Worm (Caenorhabditis elegans) whole organism, late embryonic: Measurements from ENCODE around the gene mecr-1.

Experiments
- C38D4.7 ChIP-seq: fragments of 200-800 bp; sonication (Bioruptor generic); optimal IDR thresholded peaks from 2 replicates; lab custom pipeline; 2018; ENCODE audit warnings: mild to moderate bottlenecking, missing genetic modification characterization, moderate library complexity, missing compliant biosample characterization
- F13H6.1 ChIP-seq: sonication (generic microtip); optimal IDR thresholded peaks from 2 replicates; lab custom pipeline; 2016; ENCODE audit warnings: missing genetic modification characterization, missing compliant biosample characterization
- K02D7.2 ChIP-seq: sonication (generic microtip); optimal IDR thresholded peaks from 2 replicates; lab custom pipeline; 2017; ENCODE audit warnings: mild to moderate bottlenecking, missing genetic modification characterization, missing compliant biosample characterization
- K09A11.1 ChIP-seq: sonication (generic microtip); optimal IDR thresholded peaks from 2 replicates; lab custom pipeline; 2017; ENCODE audit warnings: antibody characterized with exemption, mild to moderate bottlenecking, missing genetic modification characterization, missing compliant biosample characterization; ENCODE audit not compliant: insufficient read depth
- ahr-1 ChIP-seq: sonication (generic microtip); optimal IDR thresholded peaks from 2 replicates; lab custom pipeline; 2016; ENCODE audit warnings: missing genetic modification characterization, missing compliant biosample characterization
- ceh-18 ChIP-seq: sonication (generic microtip); optimal IDR thresholded peaks from 2 replicates; lab custom pipeline; 2016; ENCODE audit warnings: missing genetic modification characterization, missing compliant biosample characterization
- ceh-2 ChIP-seq: sonication (generic microtip); optimal IDR thresholded peaks from 2 replicates; lab custom pipeline; 2016; ENCODE audit warnings: missing genotype, missing genetic modification characterization, missing compliant biosample characterization
- ceh-22 ChIP-seq: sonication (generic microtip); optimal IDR thresholded peaks from 2 replicates; lab custom pipeline; 2017; ENCODE audit warnings: missing biosample characterization, missing genetic modification characterization
- ceh-24 ChIP-seq: sonication (generic microtip); optimal IDR thresholded peaks from 2 replicates; lab custom pipeline; 2016; ENCODE audit warnings: mild to moderate bottlenecking, missing genetic modification characterization, missing compliant biosample characterization
- ceh-31 ChIP-seq: sonication (generic microtip); optimal IDR thresholded peaks from 2 replicates; lab custom pipeline; 2016; ENCODE audit warnings: missing genetic modification characterization, missing compliant biosample characterization
- ceh-6 ChIP-seq: fragments of 200-800 bp; sonication (Bioruptor generic); optimal IDR thresholded peaks from 2 replicates; lab custom pipeline; 2018; ENCODE audit warnings: mild to moderate bottlenecking, missing genetic modification characterization, missing compliant biosample characterization
- ceh-9 ChIP-seq: sonication (generic microtip); optimal IDR thresholded peaks from 2 replicates; lab custom pipeline; 2016; ENCODE audit warnings: mild to moderate bottlenecking, missing genetic modification characterization, inconsistent platforms, missing compliant biosample characterization
- che-1 ChIP-seq: sonication (generic microtip); optimal IDR thresholded peaks from 2 replicates; lab custom pipeline; 2016; ENCODE audit warnings: mild to moderate bottlenecking, missing genetic modification characterization, missing compliant biosample characterization
- dmd-4 ChIP-seq: sonication (generic microtip); optimal IDR thresholded peaks from 2 replicates; lab custom pipeline; 2016; ENCODE audit warnings: borderline replicate concordance, missing genetic modification characterization, missing compliant biosample characterization
- dve-1 ChIP-seq: sonication (generic microtip); optimal IDR thresholded peaks from 2 replicates; lab custom pipeline; 2017; ENCODE audit warnings: antibody characterized with exemption, mild to moderate bottlenecking, missing genetic modification characterization, missing compliant biosample characterization
- ets-4 ChIP-seq: sonication (generic microtip); optimal IDR thresholded peaks from 2 replicates; lab custom pipeline; 2016; ENCODE audit warnings: missing genetic modification characterization, missing compliant biosample characterization
- eyg-1 ChIP-seq: sonication (generic microtip); optimal IDR thresholded peaks from 2 replicates; lab custom pipeline; 2016; ENCODE audit warnings: missing genotype, missing genetic modification characterization, missing compliant biosample characterization
- fkh-10 ChIP-seq: fragments of 150-350 bp; optimal IDR thresholded peaks from 2 replicates; lab custom pipeline; 2014; ENCODE audit warnings: missing biosample characterization, missing genetic modification reagents, missing genetic modification characterization
- lim-6 ChIP-seq: sonication (generic microtip); optimal IDR thresholded peaks from 2 replicates; lab custom pipeline; 2016; ENCODE audit warnings: missing genetic modification characterization, missing compliant biosample characterization
- madf-2 ChIP-seq: sonication (generic microtip); optimal IDR thresholded peaks from 2 replicates; lab custom pipeline; 2017; ENCODE audit warnings: missing genetic modification characterization, missing compliant biosample characterization
- mec-3 ChIP-seq: sonication (generic microtip); optimal IDR thresholded peaks from 2 replicates; lab custom pipeline; 2016; ENCODE audit warnings: borderline replicate concordance, missing genetic modification characterization, missing compliant biosample characterization
- npax-4 ChIP-seq: sonication (generic microtip); optimal IDR thresholded peaks from 2 replicates; lab custom pipeline; 2016; ENCODE audit warnings: missing genetic modification characterization, missing compliant biosample characterization
- odd-2 ChIP-seq: sonication (generic microtip); optimal IDR thresholded peaks from 2 replicates; lab custom pipeline; 2017; ENCODE audit warnings: antibody characterized with exemption, mild to moderate bottlenecking, missing genetic modification characterization, missing compliant biosample characterization
- pag-3 ChIP-seq: sonication (generic microtip); optimal IDR thresholded peaks from 2 replicates; lab custom pipeline; 2016; ENCODE audit warnings: missing compliant biosample characterization, missing genetic modification characterization, borderline replicate concordance
- pat-9 ChIP-seq: fragments of 200-800 bp; sonication (Bioruptor generic); optimal IDR thresholded peaks from 2 replicates; lab custom pipeline; 2018; ENCODE audit warnings: mild to moderate bottlenecking, missing genetic modification characterization, moderate library complexity, missing compliant biosample characterization
- pax-1 ChIP-seq: fragments of 150-350 bp; optimal IDR thresholded peaks from 2 replicates; lab custom pipeline; 2014; ENCODE audit warnings: missing biosample characterization, missing genetic modification characterization
- pha-2 ChIP-seq: sonication (generic microtip); optimal IDR thresholded peaks from 2 replicates; lab custom pipeline; 2017; ENCODE audit warnings: mild to moderate bottlenecking, missing genetic modification characterization, missing compliant biosample characterization
- ref-2 ChIP-seq: sonication (generic microtip); optimal IDR thresholded peaks from 2 replicates; lab custom pipeline; 2016; ENCODE audit warnings: missing genetic modification characterization, missing compliant biosample characterization
- sdc-2 ChIP-seq: sonication (generic microtip); optimal IDR thresholded peaks from 2 replicates; lab custom pipeline; 2016; ENCODE audit warnings: missing genotype, missing genetic modification characterization, missing compliant biosample characterization
- sox-2 ChIP-seq: fragments of 200-800 bp; sonication (Bioruptor generic); IDR thresholded peaks from 2 replicates; pipeline ENCODE4 v1.3.6; 2022; ENCODE audit warnings: missing genetic modification reagents, missing genetic modification characterization, missing compliant biosample characterization
- sox-4 ChIP-seq: sonication (generic microtip); optimal IDR thresholded peaks from 2 replicates; lab custom pipeline; 2017; ENCODE audit warnings: mild to moderate bottlenecking, missing genetic modification characterization, inconsistent platforms, missing compliant biosample characterization
- ttx-3 ChIP-seq: sonication (generic microtip); optimal IDR thresholded peaks from 2 replicates; lab custom pipeline; 2016; ENCODE audit warnings: missing genetic modification reagents, missing genetic modification characterization, missing compliant biosample characterization
- unc-42 ChIP-seq: sonication (generic microtip); optimal IDR thresholded peaks from 2 replicates; lab custom pipeline; 2016; ENCODE audit warnings: missing genotype, missing genetic modification characterization, missing compliant biosample characterization
- unc-55 ChIP-seq: sonication (generic microtip); optimal IDR thresholded peaks from 2 replicates; lab custom pipeline; 2017; ENCODE audit warnings: missing biosample characterization, missing genetic modification reagents, missing genetic modification characterization
- unc-86 ChIP-seq: sonication (generic microtip); optimal IDR thresholded peaks from 2 replicates; lab custom pipeline; 2016; ENCODE audit warnings: missing genetic modification characterization, missing compliant biosample characterization
- zip-5 ChIP-seq: sonication (generic microtip); optimal IDR thresholded peaks from 2 replicates; lab custom pipeline; 2016; ENCODE audit warnings: missing genetic modification characterization, missing compliant biosample characterization

mecr-1 gene

ce11 chrII:13188084-13188483 lies 970 bp upstream of the mecr-1 start:
- TF ChIP-seq dve-1 (tag; lab: Kevin White, UChicago): no peak
- TF ChIP-seq unc-86: no peak
- TF ChIP-seq F13H6.1 (tag; lab: Kevin White, UChicago): no peak
- TF ChIP-seq pha-2 (tag; lab: Kevin White, UChicago): no peak
- TF ChIP-seq K09A11.1: no peak
- no peak for TF ChIP-seq unc-42 (tag; lab: Kevin White, UChicago)
- no peak for TF ChIP-seq ttx-3 (tag; lab: Kevin White, UChicago)
- TF ChIP-seq pat-9 (tag; lab: Kevin White, UChicago): no peak
- TF ChIP-seq npax-4: no peak
- no peak for TF ChIP-seq pax-1 (tag; lab: Kevin White, UChicago)
- no peak for TF ChIP-seq K02D7.2 (tag; lab: Kevin White, UChicago)
- TF ChIP-seq, all 69 proteins: peak for 0

DNA sequence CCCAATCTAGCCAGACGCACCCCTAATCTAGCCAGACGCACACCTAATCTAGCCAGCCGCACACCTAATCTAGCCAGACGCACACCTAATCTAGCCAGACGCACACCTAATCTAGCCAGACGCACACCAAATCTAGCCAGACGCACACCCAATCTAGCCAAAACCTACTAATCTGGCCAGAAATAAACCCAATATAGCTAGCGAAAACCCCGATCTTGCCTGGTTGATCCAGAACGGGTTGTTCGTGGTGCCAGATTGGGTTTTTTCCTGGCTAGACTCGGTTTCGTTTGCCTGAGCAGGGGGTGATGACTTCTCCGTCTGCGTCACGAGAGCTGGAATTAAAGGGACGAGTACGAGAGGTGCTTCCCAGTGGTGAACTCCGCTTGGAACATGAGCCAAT lies 3.0 kb downstream of the mecr-1 start, which contains the start of gene W09H1.3:
Gene W09H1.3, plus strand, starts transcription at position 301 of the 400 bp plus-strand sequence.
- no peak for TF ChIP-seq ceh-2 (tag; lab: Kevin White, UChicago)
- no peak for TF ChIP-seq sdc-2 (tag; lab: Kevin White, UChicago)
- no peak for TF ChIP-seq mec-3
- TF ChIP-seq pat-9 (tag; lab: Kevin White, UChicago): no peak
- TF ChIP-seq ref-2 (tag; lab: Kevin White, UChicago): no peak
- TF ChIP-seq ceh-6 (GFP tag; lab: Kevin White, UChicago): no peak
- no peak for TF ChIP-seq odd-2
- no peak for TF ChIP-seq unc-42 (tag; lab: Kevin White, UChicago)
- TF ChIP-seq unc-55 (GFP tag; lab: Kevin White, UChicago): no peak

ce11 chrII:13183228-13183755 lies 3.8 kb downstream of the mecr-1 start, which contains the start of the genes W09H1.4 and his-73:
TSS of gene W09H1.4 (plus strand) at chrII:13183528.
TSS of gene his-73 (plus strand) at chrII:13183705.
- no peak for TF ChIP-seq ets-4 (tag; lab: Kevin White, UChicago)
- no peak for TF ChIP-seq ceh-9 (tag; lab: Kevin White, UChicago)
- no peak for TF ChIP-seq ceh-31 (tag; lab: Kevin White, UChicago)
- TF ChIP-seq sox-4 (tag; lab: Kevin White, UChicago): no peak

DNA sequence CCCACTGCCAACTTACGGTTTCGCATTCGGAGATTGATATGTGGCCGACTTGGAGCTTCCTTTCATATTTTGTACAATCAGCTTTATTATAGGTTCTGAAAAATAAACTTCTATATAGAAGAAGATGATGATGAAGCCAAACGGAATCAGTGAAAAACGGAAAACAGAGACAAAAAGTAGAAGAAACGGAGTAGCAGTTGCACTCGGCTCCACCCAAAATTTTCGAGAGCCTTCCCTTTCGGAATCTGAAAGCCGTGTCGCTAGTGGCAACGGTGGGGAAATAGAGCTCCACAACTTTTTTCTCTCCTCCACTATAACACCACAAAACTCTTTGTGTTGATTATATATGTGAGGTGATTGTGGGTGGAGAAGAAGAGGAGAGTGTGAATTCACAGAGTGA lies 5.6 kb downstream of the mecr-1 start, which contains the start of gene W09H1.1:
Gene W09H1.1, minus strand, starts transcription at position 101 of the 400 bp plus-strand sequence.
- TF ChIP-seq zip-5 (tag; lab: Kevin White, UChicago) (no peak), madf-2 (no peak), pag-3 (tag; lab: Kevin White, UChicago) (no peak), che-1 (tag; lab: Kevin White, UChicago) (no peak), fkh-10 (GFP tag; lab: Kevin White, UChicago) (no peak), ceh-22 (tag; lab: Kevin White, UChicago) (no peak)

DNA sequence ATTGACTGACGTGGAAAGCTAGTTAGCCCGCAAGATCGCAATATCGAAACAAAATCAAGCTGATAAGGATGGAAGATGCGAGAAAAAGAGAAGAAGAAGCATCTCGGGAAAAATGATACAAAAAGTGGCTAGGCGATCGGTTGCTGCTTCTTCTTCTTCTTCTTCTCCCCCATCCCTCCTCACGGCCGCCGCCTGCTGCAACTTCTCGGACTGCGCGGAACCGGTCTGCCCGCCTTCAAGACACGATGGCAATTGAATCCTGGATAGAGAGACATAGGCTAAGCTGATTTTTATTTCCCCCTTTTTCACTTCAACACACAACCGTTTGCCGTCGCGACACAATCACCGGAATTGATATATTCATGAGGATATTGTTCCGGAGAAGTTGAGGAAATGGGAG lies 12.7 kb downstream of the mecr-1 start:
- TF ChIP-seq ets-4 (tag; lab: Kevin White, UChicago): no peak
- TF ChIP-seq ceh-18 (tag; lab: Kevin White, UChicago): no peak
- no peak for TF ChIP-seq lim-6 (tag; lab: Kevin White, UChicago)
- no peak for TF ChIP-seq odd-2
- TF ChIP-seq C38D4.7 (GFP tag; lab: Kevin White, UChicago): no peak
- no peak for TF ChIP-seq fkh-10 (GFP tag; lab: Kevin White, UChicago)
- TF ChIP-seq dmd-4 (tag; lab: Kevin White, UChicago): no peak
- TF ChIP-seq madf-2: no peak
- TF ChIP-seq eyg-1 (tag; lab: Kevin White, UChicago): no peak
- TF ChIP-seq ahr-1: no peak
- TF ChIP-seq ceh-24 (tag; lab: Kevin White, UChicago): no peak
- TF ChIP-seq pax-1 (tag; lab: Kevin White, UChicago): no peak
- TF ChIP-seq dve-1 (tag; lab: Kevin White, UChicago): no peak
- no peak for TF ChIP-seq sox-2 (GFP tag; lab: Robert Waterston, UW)
- no peak for TF ChIP-seq zip-5 (tag; lab: Kevin White, UChicago)
- no peak for TF ChIP-seq ceh-6 (GFP tag; lab: Kevin White, UChicago)
